Worm (Caenorhabditis elegans) whole organism, L2 larva: ENCODE results near the gene Y17G7B.21.

Experiments used
- aly-2 ChIP-seq: fragments of 150-350 bp; optimal IDR thresholded peaks from 2 replicates; lab custom pipeline; 2014; ENCODE audit warnings: missing biosample characterization, missing genetic modification characterization
- ama-1 ChIP-seq: fragments of 150-350 bp; optimal IDR thresholded peaks from 2 replicates; lab custom pipeline; 2018; ENCODE audit warnings: inconsistent platforms
- ceh-82 ChIP-seq: fragments of 150-350 bp; optimal IDR thresholded peaks from 2 replicates; lab custom pipeline; 2014; ENCODE audit warnings: missing biosample characterization, missing genetic modification characterization
- egl-27 ChIP-seq: sonication (generic microtip); optimal IDR thresholded peaks from 3 replicates; lab custom pipeline; 2017; ENCODE audit warnings: missing biosample characterization, missing genetic modification reagents, missing genetic modification characterization
- elt-3 ChIP-seq: sonication (generic microtip); optimal IDR thresholded peaks from 2 replicates; lab custom pipeline; 2017; ENCODE audit warnings: missing biosample characterization, missing genetic modification characterization
- fos-1 ChIP-seq: fragments of 150-350 bp; optimal IDR thresholded peaks from 2 replicates; lab custom pipeline; 2014; ENCODE audit warnings: missing biosample characterization, missing genetic modification characterization
- lin-13 ChIP-seq: fragments of 150-350 bp; optimal IDR thresholded peaks from 2 replicates; lab custom pipeline; 2014; ENCODE audit warnings: missing biosample characterization, missing genetic modification reagents, missing genetic modification characterization
- lin-39 ChIP-seq: fragments of 150-350 bp; optimal IDR thresholded peaks from 2 replicates; lab custom pipeline; 2014; ENCODE audit warnings: missing biosample characterization, missing genetic modification reagents, missing genetic modification characterization
- mdl-1 ChIP-seq, 2 experiments: fragments of 150-350 bp in 1 of 2; sonication (generic microtip) in 1 of 2; optimal IDR thresholded peaks; 2 replicates each; lab custom pipeline; 2017; ENCODE audit warnings: missing biosample characterization in 2 of 2, missing genetic modification characterization in 2 of 2
- nhr-11 ChIP-seq: fragments of 150-350 bp; optimal IDR thresholded peaks from 2 replicates; lab custom pipeline; 2014; ENCODE audit warnings: missing biosample characterization, missing genetic modification characterization
- skn-1 ChIP-seq: sonication (generic microtip); optimal IDR thresholded peaks from 2 replicates; lab custom pipeline; 2017; ENCODE audit warnings: missing biosample characterization, missing genetic modification characterization
- sma-9 ChIP-seq, 2 experiments: fragments of 150-350 bp in 1 of 2; sonication (generic microtip) in 1 of 2; optimal IDR thresholded peaks; 2 replicates each; lab custom pipeline; 2014 to 2016; ENCODE audit warnings: missing genetic modification characterization in 2 of 2, mild to moderate bottlenecking in 1 of 2, missing biosample characterization in 1 of 2, missing compliant biosample characterization in 1 of 2, missing genetic modification reagents in 1 of 2, moderate library complexity in 1 of 2
- unc-62 ChIP-seq: fragments of 150-350 bp; optimal IDR thresholded peaks from 2 replicates; lab custom pipeline; 2014; ENCODE audit warnings: missing biosample characterization, missing genetic modification reagents, missing genetic modification characterization

ce11 chrII:11954811-11955210 is 22.6 kb downstream of the Y17G7B.21 start:
- TF ChIP-seq unc-62 (GFP tag; lab: Kevin White, UChicago) (no peak), aly-2 (tag; lab: Kevin White, UChicago) (no peak), elt-3 (tag; lab: Kevin White, UChicago) (no peak), egl-27 (tag; lab: Kevin White, UChicago) (no peak), lin-39 (tag; lab: Kevin White, UChicago) (no peak), skn-1 (no peak), mdl-1 (tag; optimal IDR thresholded peaks at IDR 0.05; lab: Kevin White, UChicago) (no peak), ceh-82 (tag; lab: Kevin White, UChicago) (no peak), ama-1 (lab: Kevin White, UChicago) (no peak), sma-9 (GFP tag; optimal IDR thresholded peaks at IDR 0.05; lab: Kevin White, UChicago) (no peak), sma-9 (tag; optimal IDR thresholded peaks at IDR 0.05; lab: Kevin White, UChicago) (no peak), fos-1 (tag; lab: Kevin White, UChicago) (no peak), nhr-11 (tag; lab: Kevin White, UChicago) (no peak), lin-13 (GFP tag; lab: Kevin White, UChicago) (no peak)
